Worm (Caenorhabditis elegans): Measurements from ENCODE around the gene C08B6.11.
A peak's percentile ranks its signal among the peaks of the same experiment; 100 is the strongest.

Gene C08B6.11

DNA sequence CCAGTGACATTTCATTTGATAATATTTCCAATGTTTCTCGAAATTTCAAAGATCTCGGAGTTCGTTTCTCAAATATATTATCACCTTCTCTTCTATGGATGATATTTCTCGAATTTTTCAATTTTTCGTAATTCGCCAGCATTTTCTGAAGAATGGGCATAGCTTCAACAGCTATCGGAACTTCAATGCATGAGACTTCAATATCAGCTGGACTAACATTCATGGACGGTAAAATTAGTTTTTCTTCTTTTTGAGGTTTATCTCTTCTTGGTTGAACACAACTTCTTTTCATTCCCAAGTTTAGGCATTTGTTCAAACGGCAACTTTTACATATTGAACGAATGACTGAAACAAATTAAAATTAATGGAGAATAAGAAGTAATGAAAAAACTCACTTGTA, 26.5 kb upstream of the C08B6.11 start:
- no peak for TF ChIP-seq F13H6.1 (tag; optimal IDR thresholded peaks at IDR 0.05)

DNA sequence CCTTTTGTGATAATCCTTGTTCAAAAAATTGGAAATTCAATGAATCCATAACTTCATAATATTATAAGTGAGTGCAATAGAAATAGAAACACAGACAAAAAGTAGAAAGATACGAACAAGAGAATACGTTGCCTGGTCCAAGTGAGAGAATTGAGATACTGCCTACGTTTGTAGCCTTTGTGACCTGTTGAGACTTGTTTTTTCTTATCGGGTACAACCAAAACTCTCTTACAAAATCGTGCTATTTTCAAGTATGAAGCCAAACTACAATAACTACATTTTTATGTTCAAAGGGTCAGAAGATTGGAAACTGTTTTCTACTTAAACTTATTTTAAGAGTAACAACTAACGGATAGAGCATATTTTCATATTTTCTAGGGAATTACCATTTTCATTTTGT, 25.8 kb upstream of the C08B6.11 start, which contains the start of gene nhr-205:
TSS of gene nhr-205 (minus strand) at position 141 of the 400 bp plus-strand sequence.
- no peak for TF ChIP-seq nhr-77 (tag; optimal IDR thresholded peaks at IDR 0.05)
- no peak for TF ChIP-seq lin-13 (GFP tag; optimal IDR thresholded peaks at IDR 0.05)
- no peak for TF ChIP-seq ztf-4 (tag; optimal IDR thresholded peaks at IDR 0.05)

DNA sequence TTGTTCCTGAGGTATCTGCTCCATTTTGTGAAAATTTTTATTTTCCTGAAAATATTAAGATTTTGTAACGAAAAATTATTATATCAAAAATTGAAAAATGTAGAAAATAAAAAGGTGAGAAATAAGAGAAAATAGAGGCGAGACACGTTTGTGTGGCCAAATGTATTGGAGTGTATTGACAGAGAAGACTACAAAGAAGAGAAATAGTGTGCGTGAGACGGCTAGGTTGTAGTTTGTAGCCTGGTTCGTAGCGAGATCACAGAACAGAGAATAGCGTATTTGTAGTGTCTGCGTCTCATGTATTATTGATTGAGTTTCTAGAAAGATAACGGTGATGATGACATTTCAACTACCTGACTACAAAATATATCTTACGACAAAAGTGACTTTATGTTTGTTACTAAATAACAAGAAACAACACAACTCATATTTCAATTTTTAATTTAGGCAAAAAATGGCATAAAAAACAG, 23.4 kb upstream of the C08B6.11 start, which contains the start of gene nhr-12:
TSS of gene nhr-12 (minus strand) at position 51 of the 470 bp plus-strand sequence.
- TF ChIP-seq snpc-4 (tag; optimal IDR thresholded peaks at IDR 0.05) (no peak), ztf-1 (GFP tag; conservative IDR thresholded peaks at IDR 0.05) (no peak), lin-11 (tag; optimal IDR thresholded peaks at IDR 0.05) (no peak), peb-1 (tag; optimal IDR thresholded peaks at IDR 0.05) (no peak), elt-1 (tag; optimal IDR thresholded peaks at IDR 0.05) (no peak), unc-55 (GFP tag; optimal IDR thresholded peaks at IDR 0.05) (peak; percentile 24), ZK546.5 (tag; optimal IDR thresholded peaks at IDR 0.05) (no peak), nhr-10 (tag; optimal IDR thresholded peaks at IDR 0.05) (no peak), nhr-237 (tag; optimal IDR thresholded peaks at IDR 0.05) (no peak), dmd-4 (tag; optimal IDR thresholded peaks at IDR 0.05) (no peak), crh-2 (tag; optimal IDR thresholded peaks at IDR 0.05) (peak; percentile 45), lin-39 (tag; optimal IDR thresholded peaks at IDR 0.05) (no peak), egl-27 (tag; optimal IDR thresholded peaks at IDR 0.05) (no peak), ceh-82 (tag; optimal IDR thresholded peaks at IDR 0.05) (no peak), sma-9 (GFP tag; optimal IDR thresholded peaks at IDR 0.05) (peak; percentile 29), sma-9 (tag; optimal IDR thresholded peaks at IDR 0.05) (no peak), skn-1 (tag; optimal IDR thresholded peaks at IDR 0.05) (peak; percentile 2), ceh-16 (tag; optimal IDR thresholded peaks at IDR 0.05) (no peak), zag-1 (tag; optimal IDR thresholded peaks at IDR 0.05) (no peak), nhr-77 (tag; optimal IDR thresholded peaks at IDR 0.05) (no peak), ztf-11 (tag; optimal IDR thresholded peaks at IDR 0.05) (no peak), elt-3 (tag; optimal IDR thresholded peaks at IDR 0.05) (no peak), Y55F3AM.14 (GFP tag; optimal IDR thresholded peaks at IDR 0.05) (no peak), unc-62 (GFP tag; optimal IDR thresholded peaks at IDR 0.05) (no peak)

DNA sequence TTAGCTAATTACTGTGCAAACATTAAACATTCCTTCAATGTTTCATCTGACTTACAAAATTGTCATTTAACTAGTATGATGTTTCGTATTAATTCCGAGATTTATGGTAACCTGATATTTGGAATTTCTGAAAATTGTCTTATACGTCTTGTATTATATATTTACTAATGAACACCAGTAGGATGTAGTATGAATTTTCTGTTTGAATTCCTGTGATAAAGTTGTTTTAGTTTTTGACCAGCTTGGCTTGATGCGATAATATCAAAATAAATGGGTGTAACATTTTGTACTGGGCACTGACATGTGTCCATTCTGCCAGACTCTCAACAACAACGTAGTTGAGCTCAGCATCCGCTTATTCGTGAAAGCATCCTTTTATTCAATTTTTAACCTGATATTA, 22.5 kb upstream of the C08B6.11 start, which contains the start of gene R04B5.6:
TSS of gene R04B5.6 (plus strand) at position 301 of the 400 bp plus-strand sequence.
- TF ChIP-seq unc-62 (GFP tag; optimal IDR thresholded peaks at IDR 0.05) = no peak
- TF ChIP-seq blmp-1 (tag; optimal IDR thresholded peaks at IDR 0.05; ENCODE audit: insufficient read depth) = no peak
- TF ChIP-seq ama-1 (optimal IDR thresholded peaks at IDR 0.05) = no peak
- no peak for TF ChIP-seq nhr-12 (tag; optimal IDR thresholded peaks at IDR 0.05)
- no peak for TF ChIP-seq ztf-4 (tag; optimal IDR thresholded peaks at IDR 0.05)

DNA sequence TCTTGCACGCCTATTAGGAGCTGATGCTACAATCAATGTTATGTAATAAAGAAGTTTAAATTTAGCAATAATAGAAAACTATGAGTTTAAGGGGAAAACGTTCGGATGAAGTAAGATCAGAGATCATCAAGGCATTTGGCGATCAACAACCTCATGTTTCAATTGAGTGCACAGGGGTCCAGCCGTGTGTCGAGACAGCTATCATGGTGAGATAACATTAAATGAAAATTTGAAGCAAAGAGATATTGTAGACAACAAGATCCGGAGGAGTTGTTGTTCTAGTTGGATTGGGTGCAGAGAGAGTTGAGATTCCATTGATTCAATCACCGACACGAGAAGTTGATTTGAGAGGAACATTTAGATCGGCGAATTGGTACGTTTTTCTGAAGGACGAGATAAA, 21.3 kb upstream of the C08B6.11 start:
- peak in 1 of 2 experiments; percentile 13 for TF ChIP-seq lsy-2 (tag; optimal IDR thresholded peaks at IDR 0.05)
- peak; percentile 37 for TF ChIP-seq F13H6.1 (tag; optimal IDR thresholded peaks at IDR 0.05)
- TF ChIP-seq mdl-1 (tag; optimal IDR thresholded peaks at IDR 0.05) = no peak
- TF ChIP-seq alr-1 (tag; optimal IDR thresholded peaks at IDR 0.05) = no peak
- peak; percentile 32 for TF ChIP-seq sma-9 (GFP tag; optimal IDR thresholded peaks at IDR 0.05)
- no peak for TF ChIP-seq sma-9 (tag; optimal IDR thresholded peaks at IDR 0.05)

DNA sequence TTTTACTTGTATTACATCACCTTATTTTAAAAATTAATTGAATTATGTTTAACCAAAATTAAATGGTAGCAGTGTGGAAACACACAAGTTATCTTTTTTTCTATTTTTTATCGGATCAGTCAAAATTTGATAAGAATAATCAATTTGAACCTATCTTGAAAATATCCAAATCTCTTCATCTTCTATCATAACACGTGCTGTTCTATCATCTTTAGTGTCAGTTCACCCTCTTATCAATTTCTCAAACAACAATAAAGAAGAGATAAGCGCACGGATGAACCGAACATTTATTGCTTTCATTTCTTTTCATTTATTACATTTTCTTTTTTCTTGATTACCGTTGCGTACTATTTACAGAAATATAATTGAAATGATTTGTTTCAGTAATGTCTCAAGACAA, 20.3 kb upstream of the C08B6.11 start, which contains the start of gene R04B5.5:
TSS of gene R04B5.5 (plus strand) at position 378 of the 400 bp plus-strand sequence.
- TF ChIP-seq elt-3 (tag; optimal IDR thresholded peaks at IDR 0.05) (no peak), crh-2 (tag; optimal IDR thresholded peaks at IDR 0.05) (peak; percentile 35), sma-9 (GFP tag; optimal IDR thresholded peaks at IDR 0.05) (peak; percentile 87), sma-9 (tag; optimal IDR thresholded peaks at IDR 0.05) (no peak), F13H6.1 (tag; optimal IDR thresholded peaks at IDR 0.05) (peak; percentile 29), nhr-25 (tag; optimal IDR thresholded peaks at IDR 0.05) (no peak), C34F6.9 (tag; optimal IDR thresholded peaks at IDR 0.05) (peak; percentile 21), egl-27 (tag; optimal IDR thresholded peaks at IDR 0.05) (peak; percentile 35), ceh-16 (tag; optimal IDR thresholded peaks at IDR 0.05) (no peak), mdl-1 (tag; optimal IDR thresholded peaks at IDR 0.05) (peak; percentile 15 to 45), nhr-129 (tag; optimal IDR thresholded peaks at IDR 0.05) (no peak), sma-3 (GFP tag; optimal IDR thresholded peaks at IDR 0.05) (peak; percentile 32), elt-1 (tag; optimal IDR thresholded peaks at IDR 0.05) (no peak), lsy-2 (tag; optimal IDR thresholded peaks at IDR 0.05) (peak in 1 of 2 experiments; percentile 39), fos-1 (tag; optimal IDR thresholded peaks at IDR 0.05) (peak; percentile 69), blmp-1 (tag; optimal IDR thresholded peaks at IDR 0.05; ENCODE audit: insufficient read depth) (peak; percentile 55), nhr-21 (tag; optimal IDR thresholded peaks at IDR 0.05) (peak; percentile 65)
